Worm (Caenorhabditis elegans) whole organism, mixed stage, embryonic: ENCODE data around the gene molo-1.

Experiments used
- M03D4.4 ChIP-seq: sonication (generic microtip); optimal IDR thresholded peaks from 2 replicates; lab custom pipeline; 2017; ENCODE audit warnings: mild to moderate bottlenecking, missing genetic modification characterization, missing compliant biosample characterization
- bed-3 ChIP-seq: fragments of 200-800 bp; sonication (Bioruptor generic); optimal IDR thresholded peaks from 3 replicates; lab custom pipeline; 2018; ENCODE audit warnings: mild to moderate bottlenecking, missing genetic modification characterization, moderate library complexity, missing compliant biosample characterization
- blmp-1 ChIP-seq: fragments of 150-350 bp; optimal IDR thresholded peaks from 2 replicates; lab custom pipeline; 2014; ENCODE audit warnings: missing biosample characterization, missing genetic modification characterization
- ceh-39 ChIP-seq: fragments of 150-350 bp; optimal IDR thresholded peaks from 2 replicates; lab custom pipeline; 2014; ENCODE audit warnings: missing biosample characterization, missing genetic modification characterization
- ceh-43 ChIP-seq: fragments of 200-800 bp; sonication (Bioruptor generic); optimal IDR thresholded peaks from 2 replicates; lab custom pipeline; 2018; ENCODE audit warnings: mild to moderate bottlenecking, missing genetic modification characterization, moderate library complexity, missing compliant biosample characterization
- ceh-83 ChIP-seq: fragments of 200-800 bp; sonication (Bioruptor generic); optimal IDR thresholded peaks from 2 replicates; lab custom pipeline; 2018; ENCODE audit warnings: mild to moderate bottlenecking, missing genetic modification characterization, missing compliant biosample characterization
- ces-1 ChIP-seq: fragments of 150-350 bp; optimal IDR thresholded peaks from 2 replicates; lab custom pipeline; 2014; ENCODE audit warnings: missing biosample characterization, missing genetic modification reagents, missing genetic modification characterization
- cnd-1 ChIP-seq: fragments of 200-800 bp; sonication (Bioruptor generic); optimal IDR thresholded peaks from 2 replicates; lab custom pipeline; 2018; ENCODE audit warnings: mild to moderate bottlenecking, missing genetic modification characterization, missing compliant biosample characterization
- elt-1 ChIP-seq: sonication (generic microtip); optimal IDR thresholded peaks from 2 replicates; lab custom pipeline; 2017; ENCODE audit warnings: missing genetic modification characterization, mild to moderate bottlenecking, missing compliant biosample characterization, antibody characterized with exemption, moderate library complexity, borderline replicate concordance; ENCODE audit not compliant: insufficient read depth
- elt-3 ChIP-seq: fragments of 150-350 bp; optimal IDR thresholded peaks from 2 replicates; lab custom pipeline; 2014; ENCODE audit warnings: missing biosample characterization, missing genetic modification characterization
- flh-1 ChIP-seq: fragments of 200-800 bp; sonication (Bioruptor generic); optimal IDR thresholded peaks from 2 replicates; lab custom pipeline; 2018; ENCODE audit warnings: mild to moderate bottlenecking, missing genetic modification characterization, moderate library complexity, missing compliant biosample characterization
- ham-2 ChIP-seq: fragments of 200-800 bp; sonication (Bioruptor generic); optimal IDR thresholded peaks from 2 replicates; lab custom pipeline; 2018; ENCODE audit warnings: mild to moderate bottlenecking, missing genetic modification characterization, missing compliant biosample characterization
- hlh-1 ChIP-seq: fragments of 150-350 bp; optimal IDR thresholded peaks from 2 replicates; lab custom pipeline; 2014; ENCODE audit warnings: missing biosample characterization, missing genetic modification reagents, missing genetic modification characterization
- lin-13 ChIP-seq: fragments of 150-350 bp; optimal IDR thresholded peaks from 2 replicates; lab custom pipeline; 2014; ENCODE audit warnings: missing biosample characterization, missing genetic modification characterization
- lin-32 ChIP-seq: fragments of 200-800 bp; sonication (Bioruptor generic); optimal IDR thresholded peaks from 2 replicates; lab custom pipeline; 2018; ENCODE audit warnings: mild to moderate bottlenecking, missing genetic modification characterization, missing compliant biosample characterization
- lsy-2 ChIP-seq: fragments of 150-350 bp; optimal IDR thresholded peaks from 2 replicates; lab custom pipeline; 2014; ENCODE audit warnings: missing biosample characterization, missing genetic modification characterization
- mab-5 ChIP-seq: fragments of 150-350 bp; optimal IDR thresholded peaks from 2 replicates; lab custom pipeline; 2014; ENCODE audit warnings: missing biosample characterization, missing genetic modification characterization
- mep-1 ChIP-seq: fragments of 150-350 bp; optimal IDR thresholded peaks from 2 replicates; lab custom pipeline; 2017; ENCODE audit warnings: missing biosample characterization, missing genetic modification reagents, missing genetic modification characterization, inconsistent platforms
- mls-2 ChIP-seq: sonication (generic microtip); optimal IDR thresholded peaks from 2 replicates; lab custom pipeline; 2016; ENCODE audit warnings: mild to moderate bottlenecking, missing genetic modification characterization, moderate library complexity, missing compliant biosample characterization
- nhr-12 ChIP-seq: fragments of 150-350 bp; optimal IDR thresholded peaks from 2 replicates; lab custom pipeline; 2014; ENCODE audit warnings: missing biosample characterization, missing genetic modification characterization
- nhr-2 ChIP-seq: fragments of 150-350 bp; optimal IDR thresholded peaks from 2 replicates; lab custom pipeline; 2014; ENCODE audit warnings: missing biosample characterization, missing genetic modification characterization
- nhr-237 ChIP-seq: fragments of 150-350 bp; optimal IDR thresholded peaks from 2 replicates; lab custom pipeline; 2014; ENCODE audit warnings: missing biosample characterization, missing genetic modification characterization
- nhr-28 ChIP-seq: fragments of 150-350 bp; optimal IDR thresholded peaks from 2 replicates; lab custom pipeline; 2014; ENCODE audit warnings: missing biosample characterization, missing genetic modification characterization
- pha-4 ChIP-seq: fragments of 150-350 bp; optimal IDR thresholded peaks from 2 replicates; lab custom pipeline; 2018; ENCODE audit warnings: missing biosample characterization, missing genetic modification reagents, missing genetic modification characterization
- sem-2 ChIP-seq: fragments of 200-800 bp; sonication (Bioruptor generic); optimal IDR thresholded peaks from 2 replicates; lab custom pipeline; 2018; ENCODE audit warnings: mild to moderate bottlenecking, missing genetic modification characterization, missing compliant biosample characterization
- sptf-1 ChIP-seq: sonication (generic microtip); optimal IDR thresholded peaks from 2 replicates; lab custom pipeline; 2017; ENCODE audit warnings: mild to moderate bottlenecking, missing genetic modification characterization, moderate library complexity, missing compliant biosample characterization
- tbx-8 ChIP-seq: fragments of 200-800 bp; sonication (Bioruptor generic); optimal IDR thresholded peaks from 2 replicates; lab custom pipeline; 2018; ENCODE audit warnings: mild to moderate bottlenecking, missing genetic modification characterization, moderate library complexity, missing compliant biosample characterization
- unc-120 ChIP-seq: sonication (generic microtip); optimal IDR thresholded peaks from 2 replicates; lab custom pipeline; 2017; ENCODE audit warnings: missing genetic modification characterization, missing compliant biosample characterization; ENCODE audit not compliant: poor library complexity, severe bottlenecking
- unc-62 ChIP-seq: fragments of 150-350 bp; optimal IDR thresholded peaks from 2 replicates; lab custom pipeline; 2014; ENCODE audit warnings: missing biosample characterization, missing genetic modification reagents, missing genetic modification characterization
- zip-8 ChIP-seq: fragments of 150-350 bp; optimal IDR thresholded peaks from 2 replicates; lab custom pipeline; 2014; ENCODE audit warnings: missing biosample characterization, missing genetic modification characterization

Gene molo-1

DNA sequence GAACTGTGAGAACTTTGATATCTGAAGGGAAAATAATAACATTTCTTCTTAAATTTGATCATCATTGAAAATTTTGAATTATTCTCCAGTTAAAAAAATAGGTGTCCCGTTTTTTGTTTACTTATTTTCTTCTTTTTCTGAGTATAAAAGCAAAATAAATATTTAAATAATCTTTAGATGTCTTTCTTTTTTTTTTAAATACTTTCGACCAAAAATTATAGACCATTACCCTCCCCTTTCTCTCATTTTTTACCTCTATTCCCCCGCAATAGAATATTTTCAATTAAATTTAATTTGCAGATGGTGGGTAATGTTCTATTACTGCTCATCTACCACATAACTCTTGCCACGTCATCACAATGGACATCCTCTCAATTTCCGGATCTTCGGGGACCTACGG is at the start of gene molo-1:
Gene molo-1 (plus strand): TSS at position 301 of the 400 bp plus-strand sequence.
- TF ChIP-seq nhr-12 (tag; lab: Kevin White, UChicago) (no peak), lin-13 (no peak), nhr-237 (tag; lab: Kevin White, UChicago) (no peak), lsy-2 (tag; lab: Kevin White, UChicago) (no peak), mls-2 (tag; lab: Kevin White, UChicago) (no peak), nhr-28 (tag; lab: Kevin White, UChicago) (no peak), mep-1 (tag; lab: Kevin White, UChicago) (no peak), ceh-43 (GFP tag; lab: Kevin White, UChicago) (no peak)

DNA sequence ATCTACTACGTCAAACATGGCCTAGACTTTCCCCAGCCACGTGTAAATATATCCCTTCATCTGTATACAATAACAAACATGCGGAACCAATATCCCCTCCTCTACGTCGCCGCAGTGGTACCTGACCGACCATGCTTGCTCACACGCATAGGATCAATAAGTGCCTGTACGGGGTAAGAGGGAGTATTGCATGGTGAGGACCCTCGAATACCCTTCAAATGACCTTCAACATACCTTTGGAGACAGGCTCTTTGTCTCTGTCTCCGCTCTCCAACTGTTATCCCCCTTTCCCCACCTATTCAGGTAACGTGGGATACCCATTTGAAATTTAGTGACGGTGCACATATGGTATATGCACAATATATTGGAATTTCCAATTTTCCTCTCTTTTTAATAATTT is 47.8 kb upstream of the molo-1 start, which contains the start of gene dex-1:
Gene dex-1 (plus strand): TSS at position 132 of the 400 bp plus-strand sequence.
- no peak for TF ChIP-seq mls-2 (tag; lab: Kevin White, UChicago)
- TF ChIP-seq M03D4.4 (tag; lab: Kevin White, UChicago) = no peak
- TF ChIP-seq nhr-2 = peak; percentile 99
- TF ChIP-seq ceh-83 (GFP tag; lab: Kevin White, UChicago) = no peak
- TF ChIP-seq sem-2 (GFP tag; lab: Kevin White, UChicago) = no peak
- TF ChIP-seq elt-1 (tag; lab: Kevin White, UChicago) = no peak
- TF ChIP-seq nhr-12 (tag; lab: Kevin White, UChicago) = no peak
- no peak for TF ChIP-seq flh-1 (GFP tag; lab: Kevin White, UChicago)
- TF ChIP-seq unc-120 (tag; lab: Kevin White, UChicago) = no peak
- TF ChIP-seq elt-3 (tag; lab: Kevin White, UChicago) = no peak
- no peak for TF ChIP-seq sptf-1 (tag; lab: Kevin White, UChicago)
- peak; percentile 42 for TF ChIP-seq zip-8
- no peak for TF ChIP-seq cnd-1 (tag; lab: Kevin White, UChicago)
- TF ChIP-seq ces-1 = no peak
- no peak for TF ChIP-seq lin-32 (GFP tag; lab: Kevin White, UChicago)
- TF ChIP-seq unc-62 = no peak
- no peak for TF ChIP-seq ham-2

DNA sequence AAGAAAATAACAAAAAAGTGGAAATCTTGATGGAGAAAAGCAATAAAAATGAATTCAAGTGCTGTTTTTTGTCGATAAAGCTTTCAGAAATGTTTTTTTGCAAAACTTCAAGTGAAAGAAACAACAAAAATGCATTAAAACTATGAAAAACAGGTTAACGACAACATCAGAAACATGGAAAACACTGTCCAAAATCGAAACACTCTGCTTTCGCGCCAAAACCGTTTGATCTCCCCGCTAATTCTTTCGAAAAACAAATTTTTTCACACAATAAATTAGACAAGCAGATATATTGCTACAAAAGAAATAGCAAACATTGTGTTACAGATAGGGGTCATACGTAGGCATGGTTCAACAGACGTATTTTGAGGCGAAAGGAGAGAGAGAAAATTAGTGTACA is 32.0 kb upstream of the molo-1 start:
- TF ChIP-seq nhr-28 (tag; lab: Kevin White, UChicago) (no peak), elt-1 (tag; lab: Kevin White, UChicago) (no peak), unc-120 (tag; lab: Kevin White, UChicago) (no peak), ces-1 (no peak), blmp-1 (no peak), bed-3 (GFP tag; lab: Kevin White, UChicago) (no peak), unc-62 (no peak), ham-2 (no peak), tbx-8 (GFP tag; lab: Kevin White, UChicago) (no peak), elt-3 (tag; lab: Kevin White, UChicago) (no peak), M03D4.4 (tag; lab: Kevin White, UChicago) (no peak), ceh-39 (tag; lab: Kevin White, UChicago) (no peak), ceh-43 (GFP tag; lab: Kevin White, UChicago) (no peak), lsy-2 (tag; lab: Kevin White, UChicago) (no peak), mep-1 (tag; lab: Kevin White, UChicago) (no peak), sptf-1 (tag; lab: Kevin White, UChicago) (no peak), hlh-1 (tag; lab: Kevin White, UChicago) (no peak), mab-5 (no peak)

DNA sequence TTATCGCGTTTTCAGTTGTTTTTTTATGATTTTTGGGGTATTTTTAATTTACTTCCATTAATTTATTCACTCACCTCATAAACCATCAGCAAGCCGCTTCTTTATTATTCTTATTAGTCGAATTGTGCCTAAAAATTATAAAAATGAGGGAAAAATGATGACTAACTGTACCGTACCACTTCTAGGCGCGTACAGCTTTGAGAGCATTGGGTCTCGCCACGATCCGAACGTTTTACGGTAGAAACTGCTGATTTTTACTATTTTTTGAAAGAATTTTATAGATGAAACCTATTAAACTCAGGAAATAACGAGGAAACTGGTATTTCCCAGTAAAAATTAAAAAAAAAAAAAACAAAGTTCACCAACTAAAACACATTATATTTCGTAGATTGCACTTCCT is 30.7 kb upstream of the molo-1 start, which contains the start of gene D1044.6:
Gene D1044.6 (minus strand): TSS at position 128 of the 400 bp plus-strand sequence.
- TF ChIP-seq ces-1 = no peak
- TF ChIP-seq tbx-8 (GFP tag; lab: Kevin White, UChicago) = no peak
- no peak for TF ChIP-seq mab-5
- TF ChIP-seq blmp-1 = no peak
- TF ChIP-seq unc-120 (tag; lab: Kevin White, UChicago) = no peak
- no peak for TF ChIP-seq nhr-237 (tag; lab: Kevin White, UChicago)
- no peak for TF ChIP-seq sptf-1 (tag; lab: Kevin White, UChicago)
- no peak for TF ChIP-seq mep-1 (tag; lab: Kevin White, UChicago)
- no peak for TF ChIP-seq zip-8
- TF ChIP-seq pha-4 (tag; lab: Kevin White, UChicago) = no peak
- no peak for TF ChIP-seq elt-1 (tag; lab: Kevin White, UChicago)
- TF ChIP-seq ham-2 = no peak
- no peak for TF ChIP-seq lin-13
- no peak for TF ChIP-seq elt-3 (tag; lab: Kevin White, UChicago)
